Fruit fly (Drosophila melanogaster) whole organism, prepupa: ENCODE data around the gene CG17931.

Experiments used
- Blimp-1 ChIP-seq: fragments of 200-800 bp; sonication (Bioruptor generic); optimal IDR thresholded peaks from 3 replicates; lab custom pipeline; 2017; ENCODE audit warnings: missing biosample characterization, missing genetic modification characterization, mild to moderate bottlenecking, moderate library complexity, missing genetic modification reagents
- CG10669 ChIP-seq: fragments of 200-800 bp; sonication (Bioruptor generic); optimal IDR thresholded peaks from 3 replicates; lab custom pipeline; 2018; ENCODE audit warnings: missing biosample characterization, mild to moderate bottlenecking, missing genetic modification characterization, moderate library complexity
- CG11294 ChIP-seq: fragments of 200-800 bp; sonication (Bioruptor generic); IDR thresholded peaks from 2 replicates; pipeline ENCODE4 v1.3.6; 2022; ENCODE audit warnings: missing biosample characterization, missing genetic modification characterization
- CG11762 ChIP-seq: fragments of 200-800 bp; sonication (Bioruptor generic); optimal IDR thresholded peaks from 3 replicates; lab custom pipeline; 2016; ENCODE audit warnings: missing biosample characterization, missing genetic modification characterization; ENCODE audit not compliant: insufficient read depth
- CG11902 ChIP-seq: fragments of 200-800 bp; sonication (Bioruptor generic); optimal IDR thresholded peaks from 3 replicates; lab custom pipeline; 2016; ENCODE audit warnings: missing biosample characterization, missing genetic modification characterization
- CG31627 ChIP-seq: fragments of 200-800 bp; sonication (Bioruptor generic); optimal IDR thresholded peaks from 3 replicates; lab custom pipeline; 2016; ENCODE audit warnings: missing biosample characterization, missing genetic modification characterization
- CG3919 ChIP-seq: fragments of 200-800 bp; sonication (Bioruptor generic); optimal IDR thresholded peaks from 3 replicates; lab custom pipeline; 2016; ENCODE audit warnings: missing biosample characterization, missing genetic modification characterization
- CG4318 ChIP-seq: fragments of 200-800 bp; sonication (Bioruptor generic); optimal IDR thresholded peaks from 3 replicates; lab custom pipeline; 2017; ENCODE audit warnings: missing biosample characterization, mild to moderate bottlenecking, missing genetic modification characterization
- CG6808 ChIP-seq: fragments of 200-800 bp; sonication (Bioruptor generic); optimal IDR thresholded peaks from 3 replicates; lab custom pipeline; 2017; ENCODE audit warnings: missing biosample characterization, missing genetic modification characterization, mild to moderate bottlenecking, moderate library complexity, missing genetic modification reagents
- CG6854 ChIP-seq: fragments of 200-800 bp; sonication (Bioruptor generic); optimal IDR thresholded peaks from 2 replicates; lab custom pipeline; 2017; ENCODE audit warnings: missing biosample characterization, mild to moderate bottlenecking, missing genetic modification characterization
- CG7368 ChIP-seq: fragments of 200-800 bp; sonication (Bioruptor generic); optimal IDR thresholded peaks from 3 replicates; lab custom pipeline; 2016; ENCODE audit warnings: missing biosample characterization, missing genetic modification characterization
- CG8119 ChIP-seq: fragments of 200-800 bp; sonication (Bioruptor generic); IDR thresholded peaks from 3 replicates; pipeline ENCODE4 v1.3.6; 2022; ENCODE audit warnings: missing biosample characterization, missing genetic modification characterization
- CG8319 ChIP-seq: fragments of 200-800 bp; sonication (Bioruptor generic); optimal IDR thresholded peaks from 3 replicates; lab custom pipeline; 2016; ENCODE audit warnings: missing biosample characterization, missing genetic modification characterization
- CG8632 ChIP-seq: fragments of 200-800 bp; sonication (Bioruptor generic); optimal IDR thresholded peaks from 3 replicates; lab custom pipeline; 2016; ENCODE audit warnings: missing biosample characterization, missing genetic modification characterization
- Eip75B ChIP-seq: fragments of 200-800 bp; sonication (Bioruptor generic); optimal IDR thresholded peaks from 3 replicates; lab custom pipeline; 2016; ENCODE audit warnings: missing biosample characterization, missing genetic modification characterization
- Eip78C ChIP-seq: fragments of 200-800 bp; sonication (Bioruptor generic); peaks from one replicate; lab custom pipeline; 2016; ENCODE audit warnings: missing biosample characterization, missing genetic modification characterization
- Ets21C ChIP-seq: fragments of 200-800 bp; sonication (Bioruptor generic); optimal IDR thresholded peaks from 3 replicates; lab custom pipeline; 2016; ENCODE audit warnings: missing biosample characterization, missing genetic modification characterization
- Hr39 ChIP-seq: fragments of 200-800 bp; sonication (Bioruptor generic); optimal IDR thresholded peaks from 2 replicates; lab custom pipeline; 2016; ENCODE audit warnings: missing biosample characterization, missing genetic modification characterization
- Hr4 ChIP-seq: fragments of 200-800 bp; sonication (Bioruptor generic); optimal IDR thresholded peaks from 3 replicates; lab custom pipeline; 2016; ENCODE audit warnings: missing biosample characterization, missing genetic modification characterization
- Lpt ChIP-seq: fragments of 200-800 bp; sonication (Bioruptor generic); optimal IDR thresholded peaks from 3 replicates; lab custom pipeline; 2016; ENCODE audit warnings: missing biosample characterization, missing genetic modification characterization
- Met ChIP-seq: fragments of 200-800 bp; sonication (Bioruptor generic); optimal IDR thresholded peaks from 3 replicates; lab custom pipeline; 2016; ENCODE audit warnings: missing biosample characterization, missing genetic modification characterization
- Smox ChIP-seq: fragments of 200-800 bp; sonication (Bioruptor generic); optimal IDR thresholded peaks from 3 replicates; lab custom pipeline; 2016; ENCODE audit warnings: missing biosample characterization, missing genetic modification characterization
- Sox102F ChIP-seq: fragments of 200-800 bp; sonication (Bioruptor generic); optimal IDR thresholded peaks from 2 replicates; lab custom pipeline; 2016; ENCODE audit warnings: missing biosample characterization, mild to moderate bottlenecking, missing genetic modification characterization
- Sox15 ChIP-seq: fragments of 200-800 bp; sonication (Bioruptor generic); optimal IDR thresholded peaks from 3 replicates; lab custom pipeline; 2016; ENCODE audit warnings: missing biosample characterization, missing genetic modification characterization
- achi ChIP-seq: fragments of 200-800 bp; sonication (Bioruptor generic); optimal IDR thresholded peaks from 3 replicates; lab custom pipeline; 2016; ENCODE audit warnings: missing biosample characterization, missing genetic modification characterization
- cyc ChIP-seq: fragments of 200-800 bp; sonication (Bioruptor generic); optimal IDR thresholded peaks from 3 replicates; lab custom pipeline; 2016; ENCODE audit warnings: missing biosample characterization, missing genetic modification characterization
- dac ChIP-seq: fragments of 200-800 bp; sonication (Bioruptor generic); optimal IDR thresholded peaks from 2 replicates; lab custom pipeline; 2017; ENCODE audit warnings: missing biosample characterization, mild to moderate bottlenecking, missing genetic modification characterization
- dsx ChIP-seq: fragments of 200-800 bp; optimal IDR thresholded peaks from 3 replicates; lab custom pipeline; 2019; ENCODE audit warnings: missing biosample characterization, mild to moderate bottlenecking, missing genetic modification characterization, moderate library complexity; ENCODE audit not compliant: poor library complexity, severe bottlenecking
- eg ChIP-seq: fragments of 200-800 bp; sonication (Bioruptor generic); IDR thresholded peaks from 3 replicates; pipeline ENCODE4 v1.3.6; 2022; ENCODE audit warnings: missing biosample characterization, missing genetic modification characterization
- esn ChIP-seq: fragments of 200-800 bp; sonication (Bioruptor generic); optimal IDR thresholded peaks from 2 replicates; lab custom pipeline; 2016; ENCODE audit warnings: missing biosample characterization, mild to moderate bottlenecking, missing genetic modification characterization, moderate library complexity
- lz ChIP-seq: fragments of 200-800 bp; sonication (Bioruptor generic); optimal IDR thresholded peaks from 3 replicates; lab custom pipeline; 2016; ENCODE audit warnings: missing biosample characterization, missing genetic modification characterization
- net ChIP-seq: fragments of 200-800 bp; sonication (Bioruptor generic); optimal IDR thresholded peaks from 3 replicates; lab custom pipeline; 2016; ENCODE audit warnings: missing biosample characterization, missing genetic modification characterization
- ss ChIP-seq, 2 experiments: fragments of 200-800 bp; sonication (Bioruptor generic); optimal IDR thresholded peaks; 2 replicates in 1 of 2; 3 replicates in 1 of 2; lab custom pipeline; 2017 to 2018; ENCODE audit warnings: mild to moderate bottlenecking in 2 of 2, missing biosample characterization in 2 of 2, missing genetic modification characterization in 2 of 2, moderate library complexity in 1 of 2
- svp ChIP-seq: fragments of 200-800 bp; sonication (Bioruptor generic); peaks from one replicate; lab custom pipeline; 2016; ENCODE audit warnings: missing biosample characterization, missing genetic modification characterization
- topi ChIP-seq: fragments of 200-800 bp; sonication (Bioruptor generic); optimal IDR thresholded peaks from 3 replicates; lab custom pipeline; 2016; ENCODE audit warnings: missing biosample characterization, missing genetic modification characterization
- vri ChIP-seq: fragments of 200-800 bp; sonication (Bioruptor generic); optimal IDR thresholded peaks from 3 replicates; lab custom pipeline; 2016; ENCODE audit warnings: missing biosample characterization, mild to moderate bottlenecking, missing genetic modification characterization

CG17931 gene

DNA sequence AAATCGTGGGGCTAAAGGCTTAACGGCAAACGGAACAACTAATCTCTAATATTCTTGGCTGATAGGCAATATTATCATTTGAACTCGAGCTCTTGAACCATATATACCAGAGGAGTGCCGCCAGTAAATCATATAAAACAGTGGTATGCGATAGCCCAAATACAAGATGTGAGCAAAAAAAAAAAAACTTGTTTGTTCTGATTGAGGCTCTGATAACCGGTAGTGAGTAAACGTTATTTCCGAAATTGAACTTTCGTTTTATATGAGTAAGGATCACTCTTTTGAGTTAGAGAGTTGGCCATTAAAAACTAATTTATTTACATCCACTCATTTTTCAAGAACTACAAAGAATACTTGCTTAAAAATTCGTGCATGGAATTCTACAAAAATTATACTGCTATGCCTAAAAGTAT, 49.2 kb downstream of the CG17931 start:
- TF ChIP-seq CG8319 (GFP tag; lab: Kevin White, UChicago) (no peak), esn (no peak), Blimp-1 (GFP tag; lab: Kevin White, UChicago) (no peak), net (GFP tag; lab: Kevin White, UChicago) (no peak), CG11294 (GFP tag; lab: Robert Waterston, UW) (no peak), Sox15 (GFP tag; lab: Kevin White, UChicago) (no peak), CG4318 (GFP tag; lab: Kevin White, UChicago) (no peak), Hr39 (no peak), dsx (no peak)

DNA sequence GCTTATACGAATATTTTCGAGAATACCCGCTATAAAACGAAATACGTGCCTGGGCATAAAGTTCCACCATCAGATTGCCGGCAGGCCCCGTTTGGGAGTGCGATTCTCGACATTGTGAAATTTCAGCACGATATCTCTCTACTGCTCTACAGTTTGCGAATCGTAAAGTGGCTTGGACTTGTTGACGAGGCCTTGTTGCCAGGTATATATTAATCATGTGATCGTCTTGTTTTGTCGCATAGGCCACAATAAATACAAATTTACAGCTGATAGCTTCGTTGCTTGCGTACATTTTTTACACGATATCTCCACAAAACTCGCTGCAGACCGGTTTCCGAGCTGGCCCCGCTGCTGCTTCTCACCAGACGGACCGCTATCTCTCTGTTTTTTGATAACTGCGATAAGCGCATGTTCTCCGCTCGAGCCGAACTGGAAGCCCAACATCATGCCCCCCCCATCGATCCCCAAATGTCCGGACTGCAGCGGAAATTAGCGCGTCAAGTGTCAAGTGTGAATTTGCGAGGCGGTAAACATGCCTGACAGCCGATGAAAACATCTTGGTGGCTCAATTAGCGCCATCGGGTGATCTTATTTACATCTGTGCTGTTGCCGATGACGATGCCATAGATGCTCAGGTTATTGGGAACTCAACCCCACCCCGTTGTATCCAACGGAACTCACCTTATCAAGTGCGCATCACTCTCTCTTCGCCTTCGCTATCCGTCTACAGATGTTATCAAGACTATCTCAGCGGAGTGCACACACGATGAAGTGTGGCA, 49.8 kb downstream of the CG17931 start:
- peak; percentile 11 for TF ChIP-seq Eip75B (GFP tag; lab: Kevin White, UChicago)
- TF ChIP-seq Smox (GFP tag; lab: Kevin White, UChicago): no peak
- TF ChIP-seq Lpt (GFP tag; lab: Kevin White, UChicago): peak; percentile 5
- peak; percentile 33 for TF ChIP-seq CG31627 (GFP tag; lab: Kevin White, UChicago)
- TF ChIP-seq vri: peak; percentile 17
- TF ChIP-seq dsx: no peak
- TF ChIP-seq achi: no peak
- 0 out of 3 replicates have a peak, but pooled peaks have one; percentile 42 for TF ChIP-seq CG8119 (GFP tag; lab: Robert Waterston, UW)
- peak; percentile 45 for TF ChIP-seq esn
- no peak for TF ChIP-seq CG8632 (GFP tag; lab: Kevin White, UChicago)
- peak; percentile 85 for TF ChIP-seq Eip78C
- TF ChIP-seq Sox102F (GFP tag; lab: Kevin White, UChicago): peak; percentile 28
- peak; percentile 1 for TF ChIP-seq CG6808 (GFP tag; lab: Kevin White, UChicago)
- no peak; the same call in 2 of the 3 replicates for TF ChIP-seq eg (GFP tag; lab: Robert Waterston, UW)
- peak; percentile 3 to 20 for TF ChIP-seq ss (GFP tag; optimal IDR thresholded peaks at IDR 0.05; lab: Kevin White, UChicago)
- TF ChIP-seq dac: no peak
- TF ChIP-seq topi (GFP tag; lab: Kevin White, UChicago): peak; percentile 11
- TF ChIP-seq Hr39: peak; percentile 22
- TF ChIP-seq Met: peak; percentile 48
- no peak for TF ChIP-seq Hr4 (GFP tag; lab: Kevin White, UChicago)
- TF ChIP-seq Ets21C (GFP tag; lab: Kevin White, UChicago): no peak
- peak; percentile 10 for TF ChIP-seq net (GFP tag; lab: Kevin White, UChicago)
- no peak for TF ChIP-seq CG10669 (GFP tag; lab: Kevin White, UChicago)
- TF ChIP-seq svp: peak; percentile 94
- peak; percentile 1 for TF ChIP-seq cyc (GFP tag; lab: Kevin White, UChicago)
- TF ChIP-seq CG11902: no peak
- TF ChIP-seq lz (GFP tag; lab: Kevin White, UChicago): no peak
- TF ChIP-seq CG6854 (GFP tag; lab: Kevin White, UChicago): peak; percentile 61
- TF ChIP-seq CG7368 (GFP tag; lab: Kevin White, UChicago): peak; percentile 24
- TF ChIP-seq CG8319 (GFP tag; lab: Kevin White, UChicago): peak; percentile 31
- no peak for TF ChIP-seq CG11762 (GFP tag; lab: Kevin White, UChicago)
- no peak for TF ChIP-seq Sox15 (GFP tag; lab: Kevin White, UChicago)

DNA sequence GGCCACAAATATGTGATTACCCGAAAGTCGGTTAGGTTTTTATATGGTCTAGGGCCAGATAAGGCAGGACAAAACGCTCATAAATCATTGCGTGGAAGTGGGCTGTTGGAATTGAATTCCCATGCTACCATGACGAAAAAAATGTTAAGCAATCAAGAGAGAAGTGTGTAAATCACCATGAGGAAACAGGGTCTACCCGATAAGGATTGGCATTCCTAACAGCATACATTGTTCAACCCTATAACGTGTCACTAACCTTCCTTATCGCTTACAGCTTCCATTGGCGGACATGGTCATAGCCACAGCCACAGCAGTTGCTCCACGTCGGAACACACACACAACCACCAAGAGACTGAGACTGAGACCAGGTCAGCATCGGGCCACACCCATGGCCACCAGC, 51.2 kb downstream of the CG17931 start:
- TF ChIP-seq dsx (peak; percentile 19), Hr4 (GFP tag; lab: Kevin White, UChicago) (no peak), CG7368 (GFP tag; lab: Kevin White, UChicago) (no peak), CG3919 (GFP tag; lab: Kevin White, UChicago) (no peak), vri (no peak)
